Fruit fly (Drosophila melanogaster) whole organism, wandering third instar larva: ENCODE measurements around the gene grsm.

Source experiments
- Abd-B ChIP-seq: fragments of >200 bp; optimal IDR thresholded peaks from 2 replicates; lab custom pipeline; 2017; ENCODE audit warnings: missing biosample characterization, missing genetic modification characterization
- CG32264 ChIP-seq: fragments of 200-800 bp; sonication (Bioruptor generic); optimal IDR thresholded peaks from 2 replicates; lab custom pipeline; 2016; ENCODE audit warnings: missing biosample characterization, missing genetic modification characterization
- CG9705 ChIP-seq: fragments of 200-800 bp; sonication (Bioruptor generic); optimal IDR thresholded peaks from 2 replicates; lab custom pipeline; 2018; ENCODE audit warnings: missing biosample characterization, mild to moderate bottlenecking, missing genetic modification characterization
- CrebA ChIP-seq: fragments of 200-800 bp; sonication (Bioruptor generic); optimal IDR thresholded peaks from 2 replicates; lab custom pipeline; 2016; ENCODE audit warnings: missing biosample characterization, mild to moderate bottlenecking, missing genetic modification characterization, borderline replicate concordance
- Dfd ChIP-seq: fragments of >200 bp; optimal IDR thresholded peaks from 2 replicates; lab custom pipeline; 2017; ENCODE audit warnings: missing biosample characterization, missing genetic modification characterization
- Dif ChIP-seq: fragments of 200-275, 200-300 bp; sonication (Bioruptor generic); optimal IDR thresholded peaks from 2 replicates; lab custom pipeline; 2018; ENCODE audit warnings: missing biosample characterization, missing genetic modification characterization; ENCODE audit not compliant: partially characterized antibody
- GATAd ChIP-seq: sonication (Bioruptor generic); optimal IDR thresholded peaks from 2 replicates; lab custom pipeline; 2016; ENCODE audit warnings: missing biosample characterization, missing genetic modification characterization
- HLH106 ChIP-seq: fragments of 200-800 bp; optimal IDR thresholded peaks from 3 replicates; lab custom pipeline; 2019; ENCODE audit warnings: missing biosample characterization, mild to moderate bottlenecking, missing genetic modification characterization, moderate library complexity
- Hnf4 ChIP-seq: fragments of 200-800 bp; sonication (Bioruptor generic); optimal IDR thresholded peaks from 2 replicates; lab custom pipeline; 2016; ENCODE audit warnings: missing biosample characterization, mild to moderate bottlenecking, missing genetic modification characterization
- Hr78 ChIP-seq: fragments of >200 bp; optimal IDR thresholded peaks from 2 replicates; lab custom pipeline; 2017; ENCODE audit warnings: missing biosample characterization, missing genetic modification characterization
- Hr83 ChIP-seq: fragments of 200-300 bp; sonication (Bioruptor generic); optimal IDR thresholded peaks from 2 replicates; lab custom pipeline; 2016; ENCODE audit warnings: missing biosample characterization, mild to moderate bottlenecking, missing genetic modification characterization, moderate library complexity; ENCODE audit not compliant: poor library complexity, severe bottlenecking
- Jra ChIP-seq: sonication (Bioruptor generic); optimal IDR thresholded peaks from 2 replicates; lab custom pipeline; 2016; ENCODE audit warnings: missing biosample characterization, missing genetic modification characterization
- Mio ChIP-seq: sonication (Bioruptor generic); optimal IDR thresholded peaks from 2 replicates; lab custom pipeline; 2016; ENCODE audit warnings: missing biosample characterization, missing genetic modification characterization
- Myc ChIP-seq: fragments of >200 bp; optimal IDR thresholded peaks from 2 replicates; lab custom pipeline; 2017
- N ChIP-seq: fragments of >200 bp; optimal IDR thresholded peaks from 2 replicates; lab custom pipeline; 2018; ENCODE audit warnings: missing biosample characterization, missing external identifiers, missing genetic modification characterization
- Rel ChIP-seq, 2 experiments: fragments of 200-800 bp; sonication (Bioruptor generic) in 1 of 2; optimal IDR thresholded peaks; 2 replicates in 1 of 2; 3 replicates in 1 of 2; lab custom pipeline; 2016 to 2019; ENCODE audit warnings: mild to moderate bottlenecking in 2 of 2, missing biosample characterization in 2 of 2, missing genetic modification characterization in 2 of 2, moderate library complexity in 1 of 2
- Sp1 ChIP-seq: fragments of 200-800 bp; sonication (Bioruptor generic); optimal IDR thresholded peaks from 3 replicates; lab custom pipeline; 2019; ENCODE audit warnings: missing biosample characterization, mild to moderate bottlenecking, missing genetic modification characterization, moderate library complexity
- Vsx2 ChIP-seq: fragments of 200-300, 225-300 bp; sonication (Bioruptor generic); optimal IDR thresholded peaks from 2 replicates; lab custom pipeline; 2018; ENCODE audit warnings: missing biosample characterization, missing genetic modification characterization; ENCODE audit not compliant: partially characterized antibody
- br ChIP-seq: fragments of 200-800 bp; sonication (Bioruptor generic); optimal IDR thresholded peaks from 2 replicates; lab custom pipeline; 2016; ENCODE audit warnings: missing biosample characterization, missing genetic modification characterization
- brk ChIP-seq: fragments of 200-800 bp; sonication (Bioruptor generic); optimal IDR thresholded peaks from 2 replicates; lab custom pipeline; 2016; ENCODE audit warnings: missing biosample characterization, mild to moderate bottlenecking, missing genetic modification characterization
- dmrt93B ChIP-seq: fragments of 200-800 bp; sonication (Bioruptor generic); optimal IDR thresholded peaks from 2 replicates; lab custom pipeline; 2018; ENCODE audit warnings: missing biosample characterization, mild to moderate bottlenecking, missing genetic modification characterization
- dsf ChIP-seq: sonication (Bioruptor generic); optimal IDR thresholded peaks from 2 replicates; lab custom pipeline; 2016; ENCODE audit warnings: missing biosample characterization, missing genetic modification characterization, borderline replicate concordance
- ey ChIP-seq: fragments of 200-800 bp; sonication (Bioruptor generic); optimal IDR thresholded peaks from 2 replicates; lab custom pipeline; 2016; ENCODE audit warnings: missing biosample characterization, missing genetic modification characterization
- foxo ChIP-seq, 2 experiments: fragments of 200-800 bp; sonication (Bioruptor generic); optimal IDR thresholded peaks; 2 replicates in 1 of 2; 3 replicates in 1 of 2; lab custom pipeline; 2016 to 2017; ENCODE audit warnings: missing biosample characterization in 2 of 2, missing genetic modification characterization in 2 of 2
- fru ChIP-seq: fragments of 200-800 bp; sonication (Bioruptor generic); optimal IDR thresholded peaks from 3 replicates; lab custom pipeline; 2016; ENCODE audit warnings: missing biosample characterization, mild to moderate bottlenecking, missing genetic modification characterization
- h ChIP-seq: fragments of 200-800 bp; sonication (Bioruptor generic); optimal IDR thresholded peaks from 3 replicates; lab custom pipeline; 2016; ENCODE audit warnings: missing biosample characterization, mild to moderate bottlenecking, missing genetic modification characterization
- jim ChIP-seq: fragments of 175-275, 200-325 bp; sonication (Bioruptor generic); optimal IDR thresholded peaks from 2 replicates; lab custom pipeline; 2016; ENCODE audit warnings: missing biosample characterization, mild to moderate bottlenecking, missing genetic modification characterization
- lola ChIP-seq: fragments of >200 bp; optimal IDR thresholded peaks from 2 replicates; lab custom pipeline; 2017; ENCODE audit warnings: missing biosample characterization, missing genetic modification characterization
- pan ChIP-seq: fragments of >200 bp; optimal IDR thresholded peaks from 2 replicates; lab custom pipeline; 2017
- psq ChIP-seq: fragments of 200-800 bp; sonication (Bioruptor generic); optimal IDR thresholded peaks from 3 replicates; lab custom pipeline; 2017; ENCODE audit warnings: missing biosample characterization, mild to moderate bottlenecking, missing genetic modification characterization, moderate library complexity
- rgr ChIP-seq: fragments of 200-800 bp; sonication (Bioruptor generic); optimal IDR thresholded peaks from 3 replicates; lab custom pipeline; 2016; ENCODE audit warnings: missing biosample characterization, mild to moderate bottlenecking, missing genetic modification characterization
- sv ChIP-seq: fragments of 200-800 bp; sonication (Bioruptor generic); optimal IDR thresholded peaks from 3 replicates; lab custom pipeline; 2016; ENCODE audit warnings: missing biosample characterization, missing genetic modification characterization
- tai ChIP-seq: sonication (Bioruptor generic); optimal IDR thresholded peaks from 2 replicates; lab custom pipeline; 2016; ENCODE audit warnings: missing biosample characterization, missing genetic modification characterization
- usp ChIP-seq: fragments of >200 bp; optimal IDR thresholded peaks from 2 replicates; lab custom pipeline; 2017; ENCODE audit warnings: missing biosample characterization, missing genetic modification characterization
- woc ChIP-seq: sonication (Bioruptor generic); optimal IDR thresholded peaks from 2 replicates; lab custom pipeline; 2016; ENCODE audit warnings: missing biosample characterization, mild to moderate bottlenecking, missing genetic modification characterization

grsm gene

dm6 chr3R:12981334-12982166, 14.0 kb upstream of the grsm start (continued):
- TF ChIP-seq GATAd (GFP tag; lab: Kevin White, UChicago), result no peak
- no peak for TF ChIP-seq Rel (GFP tag; optimal IDR thresholded peaks at IDR 0.05; lab: Kevin White, UChicago)
- no peak for TF ChIP-seq Rel (tag; optimal IDR thresholded peaks at IDR 0.05; lab: Kevin White, UChicago)
- peak; percentile 46 for TF ChIP-seq rgr (GFP tag; lab: Kevin White, UChicago)
- no peak for TF ChIP-seq Dfd

DNA sequence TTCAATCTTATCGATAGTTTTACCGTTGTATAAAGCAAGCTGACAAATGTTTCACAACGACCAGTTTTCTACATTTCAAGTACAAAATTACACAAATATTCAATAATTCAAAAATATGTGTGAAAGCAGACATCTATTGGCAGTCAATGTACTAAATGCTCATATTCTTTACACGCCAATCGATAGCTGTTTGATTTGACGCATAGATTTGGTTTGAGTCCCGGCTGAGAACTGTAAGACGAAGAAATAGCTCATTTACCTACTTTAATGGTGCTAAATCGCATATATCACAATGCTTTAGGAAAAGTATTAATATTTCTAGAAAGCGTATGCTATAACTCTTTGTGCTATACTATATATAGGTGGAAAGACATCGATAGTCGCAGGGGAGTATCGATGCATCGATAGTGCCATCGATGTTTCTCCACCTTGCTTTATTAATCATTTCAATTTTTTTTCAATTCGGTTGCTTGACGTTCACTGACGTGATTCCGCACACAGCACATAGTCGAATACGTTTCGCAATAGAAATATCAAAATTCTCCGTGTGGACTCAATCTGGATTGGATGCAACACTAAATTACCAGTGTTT, 13.2 kb upstream of the grsm start, which contains the start of gene Paip2:
TSS of gene Paip2 (plus strand) at position 165 of the 592 bp plus-strand sequence.
- peak; percentile 20 for TF ChIP-seq psq (GFP tag; lab: Kevin White, UChicago)
- TF ChIP-seq CG9705 (GFP tag; lab: Kevin White, UChicago), result no peak
- no peak for TF ChIP-seq fru (GFP tag; lab: Kevin White, UChicago)
- TF ChIP-seq CG32264 (GFP tag; lab: Kevin White, UChicago), result no peak
- no peak for TF ChIP-seq ey (GFP tag; lab: Kevin White, UChicago)
- TF ChIP-seq Myc (lab: Kevin White, UChicago), result peak; percentile 26
- TF ChIP-seq br, result no peak
- TF ChIP-seq HLH106, result no peak
- TF ChIP-seq sv, result no peak
- TF ChIP-seq Sp1 (GFP tag; lab: Kevin White, UChicago), result peak; percentile 0
- no peak for TF ChIP-seq Dif (GFP tag; lab: Kevin White, UChicago)
- TF ChIP-seq tai, result peak; percentile 24
- no peak for TF ChIP-seq Hr83 (GFP tag; lab: Kevin White, UChicago)
- no peak for TF ChIP-seq dmrt93B (GFP tag; lab: Kevin White, UChicago)
- TF ChIP-seq N (GFP tag; lab: Kevin White, UChicago), result no peak
- no peak for TF ChIP-seq foxo (GFP tag; optimal IDR thresholded peaks at IDR 0.05; lab: Kevin White, UChicago)
- TF ChIP-seq dsf (GFP tag; lab: Kevin White, UChicago), result no peak
- no peak for TF ChIP-seq Mio
- no peak for TF ChIP-seq usp (GFP tag; lab: Kevin White, UChicago)
- peak; percentile 14 for TF ChIP-seq rgr (GFP tag; lab: Kevin White, UChicago)
- peak; percentile 26 for TF ChIP-seq h (GFP tag; lab: Kevin White, UChicago)
- no peak for TF ChIP-seq woc (GFP tag; lab: Kevin White, UChicago)
- TF ChIP-seq Hnf4 (GFP tag; lab: Kevin White, UChicago), result peak; percentile 32
- TF ChIP-seq Dfd, result no peak
- TF ChIP-seq Rel (GFP tag; optimal IDR thresholded peaks at IDR 0.05; lab: Kevin White, UChicago), result no peak
- peak; percentile 46 for TF ChIP-seq Rel (tag; optimal IDR thresholded peaks at IDR 0.05; lab: Kevin White, UChicago)
- peak; percentile 51 for TF ChIP-seq brk (GFP tag; lab: Kevin White, UChicago)
- TF ChIP-seq Jra (GFP tag; lab: Kevin White, UChicago), result peak; percentile 19
- no peak for TF ChIP-seq Vsx2 (GFP tag; lab: Kevin White, UChicago)
- no peak for TF ChIP-seq pan (lab: Kevin White, UChicago)
- no peak for TF ChIP-seq Hr78
- TF ChIP-seq jim (GFP tag; lab: Kevin White, UChicago), result no peak

dm6 chr3R:12977371-12978050, 10.0 kb upstream of the grsm start, which contains the start of the genes CG7381 and CG7091:
CG7381 (minus strand) TSS chr3R:12977471.
CG7091 (plus strand) TSS chr3R:12978000.
- TF ChIP-seq Sp1 (GFP tag; lab: Kevin White, UChicago) (no peak), CG32264 (GFP tag; lab: Kevin White, UChicago) (no peak), CrebA (GFP tag; lab: Kevin White, UChicago) (no peak), Abd-B (GFP tag; lab: Kevin White, UChicago) (no peak), lola (GFP tag; lab: Kevin White, UChicago) (no peak), br (no peak), Dif (GFP tag; lab: Kevin White, UChicago) (no peak)
